Worm (Caenorhabditis elegans) whole organism, L2 larva: ENCODE measurements around the gene mif-2.
A peak's percentile ranks its signal among the peaks of the same experiment; 100 is the strongest.

Source experiments
- C34F6.9 ChIP-seq: fragments of 150-350 bp; optimal IDR thresholded peaks from 2 replicates; lab custom pipeline; 2014; ENCODE audit warnings: missing biosample characterization, missing genetic modification characterization
- F13H6.1 ChIP-seq: sonication (generic microtip); optimal IDR thresholded peaks from 2 replicates; lab custom pipeline; 2016; ENCODE audit warnings: missing genetic modification characterization, missing compliant biosample characterization
- R02D3.7 ChIP-seq: fragments of 150-350 bp; optimal IDR thresholded peaks from 2 replicates; lab custom pipeline; 2014; ENCODE audit warnings: missing biosample characterization, missing genetic modification characterization
- Y55F3AM.14 ChIP-seq: fragments of 200-800 bp; sonication (Bioruptor generic); optimal IDR thresholded peaks from 2 replicates; lab custom pipeline; 2018; ENCODE audit warnings: mild to moderate bottlenecking, missing genetic modification characterization, missing compliant biosample characterization
- ZK546.5 ChIP-seq: sonication (generic microtip); optimal IDR thresholded peaks from 2 replicates; lab custom pipeline; 2017; ENCODE audit warnings: missing biosample characterization, missing genetic modification characterization
- alr-1 ChIP-seq: fragments of 150-350 bp; optimal IDR thresholded peaks from 2 replicates; lab custom pipeline; 2014; ENCODE audit warnings: missing biosample characterization, missing genetic modification characterization
- aly-2 ChIP-seq: fragments of 150-350 bp; optimal IDR thresholded peaks from 2 replicates; lab custom pipeline; 2014; ENCODE audit warnings: missing biosample characterization, missing genetic modification characterization
- blmp-1 ChIP-seq: sonication (generic microtip); optimal IDR thresholded peaks from 2 replicates; lab custom pipeline; 2017; ENCODE audit warnings: missing genetic modification characterization, mild to moderate bottlenecking, missing compliant biosample characterization, antibody characterized with exemption, moderate library complexity; ENCODE audit not compliant: insufficient read depth
- ceh-16 ChIP-seq: fragments of 150-350 bp; optimal IDR thresholded peaks from 2 replicates; lab custom pipeline; 2014; ENCODE audit warnings: missing biosample characterization, missing genetic modification characterization
- ceh-82 ChIP-seq: fragments of 150-350 bp; optimal IDR thresholded peaks from 2 replicates; lab custom pipeline; 2014; ENCODE audit warnings: missing biosample characterization, missing genetic modification characterization
- crh-2 ChIP-seq: sonication (generic microtip); optimal IDR thresholded peaks from 2 replicates; lab custom pipeline; 2017; ENCODE audit warnings: missing biosample characterization, missing genetic modification characterization
- dmd-4 ChIP-seq: sonication (generic microtip); optimal IDR thresholded peaks from 2 replicates; lab custom pipeline; 2017; ENCODE audit warnings: missing biosample characterization, missing genetic modification characterization
- egl-27 ChIP-seq: sonication (generic microtip); optimal IDR thresholded peaks from 3 replicates; lab custom pipeline; 2017; ENCODE audit warnings: missing biosample characterization, missing genetic modification reagents, missing genetic modification characterization
- elt-3 ChIP-seq: sonication (generic microtip); optimal IDR thresholded peaks from 2 replicates; lab custom pipeline; 2017; ENCODE audit warnings: missing biosample characterization, missing genetic modification characterization
- fos-1 ChIP-seq: fragments of 150-350 bp; optimal IDR thresholded peaks from 2 replicates; lab custom pipeline; 2014; ENCODE audit warnings: missing biosample characterization, missing genetic modification characterization
- gmeb-1 ChIP-seq: fragments of 150-350 bp; optimal IDR thresholded peaks from 2 replicates; lab custom pipeline; 2014; ENCODE audit warnings: missing biosample characterization, missing genetic modification characterization
- lin-11 ChIP-seq: fragments of 150-350 bp; sonication (generic microtip); optimal IDR thresholded peaks from 2 replicates; lab custom pipeline; 2014; ENCODE audit warnings: missing biosample characterization, missing genetic modification characterization, inconsistent platforms, mixed read lengths
- lin-13 ChIP-seq: fragments of 150-350 bp; optimal IDR thresholded peaks from 2 replicates; lab custom pipeline; 2014; ENCODE audit warnings: missing biosample characterization, missing genetic modification reagents, missing genetic modification characterization
- lin-39 ChIP-seq: fragments of 150-350 bp; optimal IDR thresholded peaks from 2 replicates; lab custom pipeline; 2014; ENCODE audit warnings: missing biosample characterization, missing genetic modification reagents, missing genetic modification characterization
- lsy-2 ChIP-seq, 2 experiments: fragments of 150-350 bp in 1 of 2; sonication (generic microtip) in 1 of 2; optimal IDR thresholded peaks; 2 replicates each; lab custom pipeline; 2014 to 2017; ENCODE audit warnings: missing biosample characterization in 2 of 2, missing genetic modification characterization in 2 of 2
- mdl-1 ChIP-seq, 2 experiments: fragments of 150-350 bp in 1 of 2; sonication (generic microtip) in 1 of 2; optimal IDR thresholded peaks; 2 replicates each; lab custom pipeline; 2017; ENCODE audit warnings: missing biosample characterization in 2 of 2, missing genetic modification characterization in 2 of 2
- nhr-10 ChIP-seq: sonication (generic microtip); optimal IDR thresholded peaks from 2 replicates; lab custom pipeline; 2017; ENCODE audit warnings: missing biosample characterization, missing genetic modification characterization
- nhr-11 ChIP-seq: fragments of 150-350 bp; optimal IDR thresholded peaks from 2 replicates; lab custom pipeline; 2014; ENCODE audit warnings: missing biosample characterization, missing genetic modification characterization
- nhr-12 ChIP-seq: fragments of 150-350 bp; optimal IDR thresholded peaks from 2 replicates; lab custom pipeline; 2014; ENCODE audit warnings: missing biosample characterization, missing genetic modification characterization
- nhr-129 ChIP-seq: fragments of 150-350 bp; optimal IDR thresholded peaks from 2 replicates; lab custom pipeline; 2014; ENCODE audit warnings: missing biosample characterization, missing genetic modification characterization
- nhr-21 ChIP-seq: fragments of 150-350 bp; optimal IDR thresholded peaks from 2 replicates; lab custom pipeline; 2014; ENCODE audit warnings: missing biosample characterization, missing genetic modification characterization
- nhr-23 ChIP-seq: fragments of 150-350 bp; optimal IDR thresholded peaks from 2 replicates; lab custom pipeline; 2014; ENCODE audit warnings: missing biosample characterization, missing genetic modification reagents, missing genetic modification characterization
- nhr-237 ChIP-seq: fragments of 150-350 bp; optimal IDR thresholded peaks from 2 replicates; lab custom pipeline; 2014; ENCODE audit warnings: missing biosample characterization, missing genetic modification characterization
- nhr-25 ChIP-seq: fragments of 150-350 bp; sonication (generic microtip); optimal IDR thresholded peaks from 3 replicates; lab custom pipeline; 2014; ENCODE audit warnings: missing biosample characterization, missing genetic modification characterization
- nhr-6 ChIP-seq: fragments of 150-350 bp; optimal IDR thresholded peaks from 2 replicates; lab custom pipeline; 2014; ENCODE audit warnings: missing biosample characterization, missing genetic modification characterization
- nhr-77 ChIP-seq: fragments of 150-350 bp; optimal IDR thresholded peaks from 2 replicates; lab custom pipeline; 2014; ENCODE audit warnings: missing biosample characterization, missing genetic modification characterization
- skn-1 ChIP-seq: sonication (generic microtip); optimal IDR thresholded peaks from 2 replicates; lab custom pipeline; 2017; ENCODE audit warnings: missing biosample characterization, missing genetic modification characterization
- sma-9 ChIP-seq, 2 experiments: fragments of 150-350 bp in 1 of 2; sonication (generic microtip) in 1 of 2; optimal IDR thresholded peaks; 2 replicates each; lab custom pipeline; 2014 to 2016; ENCODE audit warnings: missing genetic modification characterization in 2 of 2, mild to moderate bottlenecking in 1 of 2, missing biosample characterization in 1 of 2, missing compliant biosample characterization in 1 of 2, missing genetic modification reagents in 1 of 2, moderate library complexity in 1 of 2
- unc-55 ChIP-seq: fragments of 150-350 bp; sonication (generic microtip); optimal IDR thresholded peaks from 3 replicates; lab custom pipeline; 2014; ENCODE audit warnings: missing biosample characterization, missing genetic modification reagents, missing genetic modification characterization
- unc-62 ChIP-seq: fragments of 150-350 bp; optimal IDR thresholded peaks from 2 replicates; lab custom pipeline; 2014; ENCODE audit warnings: missing biosample characterization, missing genetic modification reagents, missing genetic modification characterization
- zag-1 ChIP-seq: fragments of 150-350 bp; optimal IDR thresholded peaks from 2 replicates; lab custom pipeline; 2014; ENCODE audit warnings: missing biosample characterization, missing genetic modification characterization
- ztf-1 ChIP-seq: fragments of 200-800 bp; sonication (Bioruptor generic); conservative IDR thresholded peaks from 2 replicates; pipeline ENCODE4 v1.3.6; 2022; ENCODE audit warnings: missing genetic modification characterization, missing compliant biosample characterization
- ztf-11 ChIP-seq: sonication (generic microtip); optimal IDR thresholded peaks from 2 replicates; lab custom pipeline; 2017; ENCODE audit warnings: missing biosample characterization, missing genetic modification characterization
- ztf-4 ChIP-seq: fragments of 150-350 bp; optimal IDR thresholded peaks from 2 replicates; lab custom pipeline; 2014; ENCODE audit warnings: missing biosample characterization, missing genetic modification characterization

mif-2 gene

ce11 chrV:11941664-11942063, 36.6 kb downstream of the mif-2 start:
- TF ChIP-seq crh-2 (tag; lab: Kevin White, UChicago) (peak; percentile 61), gmeb-1 (tag; lab: Kevin White, UChicago) (peak; percentile 51), fos-1 (tag; lab: Kevin White, UChicago) (peak; percentile 80), F13H6.1 (peak; percentile 70), nhr-77 (tag; lab: Kevin White, UChicago) (no peak), skn-1 (tag; lab: Kevin White, UChicago) (peak; percentile 51), sma-9 (GFP tag; optimal IDR thresholded peaks at IDR 0.05; lab: Kevin White, UChicago) (peak; percentile 57), sma-9 (tag; optimal IDR thresholded peaks at IDR 0.05; lab: Kevin White, UChicago) (no peak), elt-3 (tag; lab: Kevin White, UChicago) (no peak)
- TF ChIP-seq, all 48 proteins: peak for 6

ce11 chrV:11940329-11940728, 37.9 kb downstream of the mif-2 start:
- TF ChIP-seq lsy-2 (tag; optimal IDR thresholded peaks at IDR 0.05; lab: Kevin White, UChicago) = no peak
- no peak for TF ChIP-seq Y55F3AM.14 (GFP tag; lab: Kevin White, UChicago)
- no peak for TF ChIP-seq unc-55 (GFP tag; lab: Kevin White, UChicago)
- no peak for TF ChIP-seq alr-1 (tag; lab: Kevin White, UChicago)
- no peak for TF ChIP-seq R02D3.7 (tag; lab: Kevin White, UChicago)
- no peak for TF ChIP-seq skn-1 (tag; lab: Kevin White, UChicago)

DNA sequence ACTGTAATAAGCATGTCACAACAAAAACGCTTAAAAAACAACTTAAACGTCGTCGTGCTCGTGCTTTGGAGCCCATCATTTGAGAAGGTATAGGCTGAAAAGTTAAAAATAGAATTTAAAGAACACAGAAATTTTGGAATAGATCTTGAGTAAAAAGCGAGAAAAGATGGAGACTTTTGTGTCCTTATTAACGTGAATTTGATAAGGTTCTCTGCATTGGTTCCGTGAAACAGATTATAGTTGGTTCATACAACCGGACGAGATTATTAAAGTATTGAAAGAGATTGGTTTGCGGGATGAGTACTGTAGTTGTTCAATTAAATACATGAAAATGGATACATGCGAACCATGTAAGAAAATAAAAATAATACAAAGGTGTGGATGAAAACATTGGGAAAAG, 40.5 kb downstream of the mif-2 start, which contains the start of gene gpla-1:
Gene gpla-1 (minus strand): TSS at position 101 of the 400 bp plus-strand sequence.
- TF ChIP-seq unc-62 (GFP tag; lab: Kevin White, UChicago) (no peak), ceh-16 (tag; lab: Kevin White, UChicago) (no peak), nhr-237 (tag; lab: Kevin White, UChicago) (no peak), unc-55 (GFP tag; lab: Kevin White, UChicago) (no peak), fos-1 (tag; lab: Kevin White, UChicago) (no peak), lin-13 (GFP tag; lab: Kevin White, UChicago) (no peak), aly-2 (tag; lab: Kevin White, UChicago) (no peak), nhr-6 (tag; lab: Kevin White, UChicago) (no peak)
- TF ChIP-seq, all 48 proteins: peak for 0

DNA sequence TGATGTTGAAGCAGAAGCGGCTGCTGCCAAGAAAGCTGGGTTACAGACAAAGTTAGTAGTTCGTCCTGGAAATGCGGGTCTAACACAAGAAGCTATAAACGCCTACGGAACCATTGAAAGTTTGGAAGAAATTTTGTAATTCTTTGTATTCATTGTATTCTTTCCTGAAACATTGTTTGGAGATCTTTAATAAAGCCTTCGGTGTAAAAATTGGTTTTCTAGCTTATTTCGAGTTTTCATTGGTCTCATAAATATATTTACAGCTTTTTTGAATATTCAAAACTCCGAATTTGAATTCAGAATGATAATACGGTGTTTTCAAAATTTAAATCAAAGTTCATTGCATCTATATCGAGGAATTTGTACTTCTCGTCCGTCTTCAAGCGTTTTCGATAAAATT, 43.4 kb downstream of the mif-2 start, which contains the start of gene F58H1.8:
Gene F58H1.8 (plus strand): TSS at position 301 of the 400 bp plus-strand sequence.
- TF ChIP-seq nhr-10 (tag; lab: Kevin White, UChicago) (no peak), unc-62 (GFP tag; lab: Kevin White, UChicago) (no peak)

ce11 chrV:11933196-11934028, 44.8 kb downstream of the mif-2 start, which contains the start of the genes aman-2 and F58H1.3:
aman-2 (minus strand) TSS chrV:11933246.
F58H1.3 (plus strand) TSS chrV:11933978.
- TF ChIP-seq blmp-1 (no peak), C34F6.9 (tag; lab: Kevin White, UChicago) (peak; percentile 82), ztf-1 (no peak), nhr-11 (no peak), egl-27 (no peak), ceh-16 (tag; lab: Kevin White, UChicago) (no peak), nhr-237 (tag; lab: Kevin White, UChicago) (no peak), sma-9 (GFP tag; optimal IDR thresholded peaks at IDR 0.05; lab: Kevin White, UChicago) (no peak), sma-9 (tag; optimal IDR thresholded peaks at IDR 0.05; lab: Kevin White, UChicago) (no peak), unc-55 (GFP tag; lab: Kevin White, UChicago) (peak; percentile 66), ztf-4 (tag; lab: Kevin White, UChicago) (no peak), nhr-129 (tag; lab: Kevin White, UChicago) (peak; percentile 37), zag-1 (tag; lab: Kevin White, UChicago) (no peak), skn-1 (tag; lab: Kevin White, UChicago) (no peak), nhr-12 (tag; lab: Kevin White, UChicago) (no peak), nhr-21 (tag; lab: Kevin White, UChicago) (no peak), ztf-11 (tag; lab: Kevin White, UChicago) (no peak), ceh-82 (tag; lab: Kevin White, UChicago) (no peak), ZK546.5 (tag; lab: Kevin White, UChicago) (no peak), nhr-23 (tag; lab: Kevin White, UChicago) (no peak), fos-1 (tag; lab: Kevin White, UChicago) (peak; percentile 6), nhr-10 (tag; lab: Kevin White, UChicago) (no peak), nhr-25 (no peak), gmeb-1 (tag; lab: Kevin White, UChicago) (no peak), alr-1 (tag; lab: Kevin White, UChicago) (no peak), lin-39 (tag; lab: Kevin White, UChicago) (no peak), lin-13 (GFP tag; lab: Kevin White, UChicago) (peak; percentile 36), lin-11 (tag; lab: Kevin White, UChicago) (no peak), nhr-77 (tag; lab: Kevin White, UChicago) (no peak), mdl-1 (tag; optimal IDR thresholded peaks at IDR 0.05; lab: Kevin White, UChicago) (no peak), dmd-4 (no peak), aly-2 (tag; lab: Kevin White, UChicago) (no peak), nhr-6 (tag; lab: Kevin White, UChicago) (no peak), Y55F3AM.14 (GFP tag; lab: Kevin White, UChicago) (no peak), lsy-2 (tag; optimal IDR thresholded peaks at IDR 0.05; lab: Kevin White, UChicago) (peak in 1 of 2 experiments; percentile 70)
